Worm (Caenorhabditis elegans) whole organism, L4/young adult: ENCODE data around the gene lgmn-1.

Source experiments
- W03F9.2 ChIP-seq: fragments of 150-350 bp; optimal IDR thresholded peaks from 2 replicates; lab custom pipeline; 2014; ENCODE audit warnings: missing biosample characterization, missing genetic modification characterization
- him-1 ChIP-seq: sonication (generic microtip); optimal IDR thresholded peaks from 2 replicates; lab custom pipeline; 2016; ENCODE audit warnings: missing genotype, missing genetic modification reagents, missing genetic modification characterization, missing compliant biosample characterization

ce11 chrV:12532369-12532768, 19.5 kb downstream of the lgmn-1 start:
- no peak for TF ChIP-seq him-1
- no peak for TF ChIP-seq W03F9.2 (tag; lab: Kevin White, UChicago)
